Fruit fly (Drosophila melanogaster) whole organism, embryonic: ENCODE results near the gene Swip-1.

Experiments used
- Ada2b ChIP-seq: fragments of 200-800 bp; sonication (Bioruptor generic); IDR thresholded peaks from 2 replicates; pipeline ENCODE4 v1.3.6; 2022; ENCODE audit warnings: missing biosample characterization, missing genetic modification characterization
- Adf1 ChIP-seq: fragments of 200-800 bp; sonication (Bioruptor generic); IDR thresholded peaks from 2 replicates; pipeline ENCODE4 v1.3.6; 2022; ENCODE audit warnings: missing biosample characterization, missing genetic modification characterization
- B-H1 ChIP-seq: fragments of 200-800 bp; sonication (Bioruptor generic); IDR thresholded peaks from 3 replicates; pipeline ENCODE4 v1.3.6; 2022; ENCODE audit warnings: missing biosample characterization, missing genetic modification characterization
- C15 ChIP-seq: fragments of 200-800 bp; sonication (Bioruptor generic); IDR thresholded peaks from 3 replicates; pipeline ENCODE4 v1.3.6; 2022; ENCODE audit warnings: missing biosample characterization, missing genetic modification characterization
- CG10147 ChIP-seq: fragments of 200-800 bp; sonication (Bioruptor generic); optimal IDR thresholded peaks from 2 replicates; lab custom pipeline; 2019; ENCODE audit warnings: missing biosample characterization, mild to moderate bottlenecking, missing genetic modification characterization, moderate library complexity
- CG10267 ChIP-seq: fragments of 200-800 bp; sonication (Bioruptor generic); optimal IDR thresholded peaks from 2 replicates; lab custom pipeline; 2018; ENCODE audit warnings: missing biosample characterization, mild to moderate bottlenecking, missing genetic modification characterization, moderate library complexity
- CG10959 ChIP-seq: fragments of 200-800 bp; sonication (Bioruptor generic); IDR thresholded peaks from 2 replicates; pipeline ENCODE4 v1.3.6; 2022; ENCODE audit warnings: missing biosample characterization, missing genetic modification characterization
- CG11560 ChIP-seq: fragments of 200-800 bp; sonication (Bioruptor generic); IDR thresholded peaks from 3 replicates; pipeline ENCODE4 v1.3.6; 2022; ENCODE audit warnings: missing biosample characterization, missing genetic modification characterization
- CG11695 ChIP-seq: fragments of 200-800 bp; sonication (Bioruptor generic); IDR thresholded peaks from 3 replicates; pipeline ENCODE4 v1.3.6; 2022; ENCODE audit warnings: missing biosample characterization, missing genetic modification characterization
- CG1233 ChIP-seq: fragments of 200-800 bp; sonication (Bioruptor generic); optimal IDR thresholded peaks from 4 replicates; lab custom pipeline; 2018; ENCODE audit warnings: missing biosample characterization, mild to moderate bottlenecking, missing genetic modification characterization
- CG15011 ChIP-seq: fragments of 200-800 bp; sonication (Bioruptor generic); optimal IDR thresholded peaks from 3 replicates; lab custom pipeline; 2018; ENCODE audit warnings: missing biosample characterization, mild to moderate bottlenecking, missing genetic modification characterization
- CG15269 ChIP-seq: fragments of 200-800 bp; sonication (Bioruptor generic); optimal IDR thresholded peaks from 2 replicates; lab custom pipeline; 2018; ENCODE audit warnings: missing biosample characterization, mild to moderate bottlenecking, missing genetic modification characterization, moderate library complexity
- CG18011 ChIP-seq: fragments of 200-800 bp; sonication (Bioruptor generic); optimal IDR thresholded peaks from 2 replicates; lab custom pipeline; 2017; ENCODE audit warnings: missing biosample characterization, missing genetic modification characterization, mild to moderate bottlenecking, moderate library complexity, missing genotype
- CG2199 ChIP-seq: fragments of 200-800 bp; sonication (Bioruptor generic); IDR thresholded peaks from 3 replicates; pipeline ENCODE4 v1.3.6; 2022; ENCODE audit warnings: missing biosample characterization, missing genetic modification characterization
- CG2712 ChIP-seq: fragments of 200-800 bp; optimal IDR thresholded peaks from 3 replicates; lab custom pipeline; 2019; ENCODE audit warnings: missing biosample characterization, mild to moderate bottlenecking, missing genetic modification characterization, moderate library complexity
- CG4707 ChIP-seq: fragments of 200-800 bp; sonication (Bioruptor generic); optimal IDR thresholded peaks from 2 replicates; lab custom pipeline; 2018; ENCODE audit warnings: missing biosample characterization, mild to moderate bottlenecking, missing genetic modification characterization, moderate library complexity
- CG5953 ChIP-seq: fragments of 200-800 bp; sonication (Bioruptor generic); IDR thresholded peaks from 2 replicates; pipeline ENCODE4 v1.3.6; 2022; ENCODE audit warnings: missing biosample characterization, missing genetic modification characterization
- CG9817 ChIP-seq: fragments of 200-800 bp; sonication (Bioruptor generic); optimal IDR thresholded peaks from 2 replicates; lab custom pipeline; 2018; ENCODE audit warnings: missing biosample characterization, mild to moderate bottlenecking, missing genetic modification characterization, moderate library complexity
- HHEX ChIP-seq: fragments of 200-800 bp; sonication (Bioruptor generic); optimal IDR thresholded peaks from 3 replicates; lab custom pipeline; 2017; ENCODE audit warnings: missing biosample characterization, mild to moderate bottlenecking, missing genetic modification characterization, missing genetic modification reagents
- Hey ChIP-seq: fragments of 200-800 bp; sonication (Bioruptor generic); optimal IDR thresholded peaks from 3 replicates; lab custom pipeline; 2018; ENCODE audit warnings: missing biosample characterization, mild to moderate bottlenecking, missing genetic modification characterization
- Med ChIP-seq: fragments of 200-800 bp; sonication (Bioruptor generic); peaks from one replicate; lab custom pipeline; 2016; ENCODE audit warnings: missing biosample characterization, missing genetic modification characterization, mild to moderate bottlenecking, inconsistent platforms, moderate library complexity
- Myb ChIP-seq: fragments of 200-800 bp; sonication (Bioruptor generic); optimal IDR thresholded peaks from 2 replicates; lab custom pipeline; 2016; ENCODE audit warnings: missing biosample characterization, missing genetic modification characterization
- Nf-YC ChIP-seq: fragments of 200-800 bp; optimal IDR thresholded peaks from 3 replicates; lab custom pipeline; 2019; ENCODE audit warnings: missing biosample characterization, mild to moderate bottlenecking, missing genetic modification characterization, moderate library complexity
- Ravus ChIP-seq: fragments of 200-800 bp; sonication (Bioruptor generic); IDR thresholded peaks from 2 replicates; pipeline ENCODE4 v1.3.6; 2022; ENCODE audit warnings: missing biosample characterization, missing genetic modification characterization
- abd-A ChIP-seq: fragments of 200-800 bp; sonication (Bioruptor generic); optimal IDR thresholded peaks from 3 replicates; lab custom pipeline; 2019; ENCODE audit warnings: missing biosample characterization, mild to moderate bottlenecking, missing genetic modification characterization, moderate library complexity
- btn ChIP-seq: fragments of 200-800 bp; sonication (Bioruptor generic); optimal IDR thresholded peaks from 2 replicates; lab custom pipeline; 2016; ENCODE audit warnings: missing biosample characterization, missing genetic modification characterization
- chinmo ChIP-seq: fragments of 200-800 bp; sonication (Bioruptor generic); IDR thresholded peaks from 4 replicates; pipeline ENCODE4 v1.3.6; 2022; ENCODE audit warnings: missing biosample characterization, missing genetic modification characterization; ENCODE audit not compliant: partially characterized antibody
- dan ChIP-seq: fragments of 200-800 bp; sonication (Bioruptor generic); IDR thresholded peaks from 2 replicates; pipeline ENCODE4 v1.3.6; 2022; ENCODE audit warnings: missing biosample characterization, missing genetic modification characterization
- dati ChIP-seq: fragments of 200-800 bp; sonication (Bioruptor generic); IDR thresholded peaks from 2 replicates; pipeline ENCODE4 v1.3.6; 2022; ENCODE audit warnings: missing biosample characterization, missing genetic modification characterization
- dysf ChIP-seq: fragments of 200-800 bp; sonication (Bioruptor generic); IDR thresholded peaks from 3 replicates; pipeline ENCODE4 v1.3.6; 2022; ENCODE audit warnings: missing biosample characterization, missing genetic modification characterization
- fu2 ChIP-seq: fragments of 200-800 bp; sonication (Bioruptor generic); optimal IDR thresholded peaks from 2 replicates; lab custom pipeline; 2016; ENCODE audit warnings: missing biosample characterization, missing genetic modification characterization
- gsb ChIP-seq: fragments of 200-800 bp; sonication (Bioruptor generic); IDR thresholded peaks from 2 replicates; pipeline ENCODE4 v1.3.6; 2022; ENCODE audit warnings: missing biosample characterization, missing genetic modification characterization
- lmd ChIP-seq: fragments of 200-800 bp; sonication (Bioruptor generic); IDR thresholded peaks from 2 replicates; pipeline ENCODE4 v1.3.6; 2022; ENCODE audit warnings: missing biosample characterization, missing genetic modification characterization
- nmo ChIP-seq: fragments of 200-800 bp; sonication (Bioruptor generic); optimal IDR thresholded peaks from 2 replicates; lab custom pipeline; 2018; ENCODE audit warnings: missing biosample characterization, mild to moderate bottlenecking, missing genetic modification characterization, moderate library complexity
- oc ChIP-seq: fragments of 200-800 bp; sonication (Bioruptor generic); optimal IDR thresholded peaks from 2 replicates; lab custom pipeline; 2018; ENCODE audit warnings: missing biosample characterization, mild to moderate bottlenecking, missing genetic modification characterization, moderate library complexity
- pfk ChIP-seq: fragments of 200-800 bp; sonication (Bioruptor generic); optimal IDR thresholded peaks from 2 replicates; lab custom pipeline; 2018; ENCODE audit warnings: missing biosample characterization, mild to moderate bottlenecking, missing genetic modification characterization, moderate library complexity
- sens ChIP-seq: fragments of 200-800 bp; sonication (Bioruptor generic); peaks from one replicate; lab custom pipeline; 2016; ENCODE audit warnings: missing biosample characterization, missing genetic modification characterization
- slbo ChIP-seq: fragments of 200-800 bp; sonication (Bioruptor generic); IDR thresholded peaks from 2 replicates; pipeline ENCODE4 v1.3.6; 2022; ENCODE audit warnings: missing biosample characterization, missing genetic modification characterization
- tap ChIP-seq: fragments of 200-800 bp; optimal IDR thresholded peaks from 3 replicates; lab custom pipeline; 2019; ENCODE audit warnings: missing biosample characterization, mild to moderate bottlenecking, missing genetic modification characterization, moderate library complexity
- twi ChIP-seq: fragments of 200-800 bp; optimal IDR thresholded peaks from 2 replicates; lab custom pipeline; 2019; ENCODE audit warnings: missing biosample characterization, mild to moderate bottlenecking, missing genetic modification characterization, moderate library complexity
- tx ChIP-seq: fragments of 200-800 bp; sonication (Bioruptor generic); optimal IDR thresholded peaks from 2 replicates; lab custom pipeline; 2016; ENCODE audit warnings: missing biosample characterization, missing genetic modification characterization
- unc-4 ChIP-seq: fragments of 200-800 bp; sonication (Bioruptor generic); IDR thresholded peaks from 2 replicates; pipeline ENCODE4 v1.3.6; 2022; ENCODE audit warnings: missing biosample characterization, missing genetic modification characterization; ENCODE audit not compliant: partially characterized antibody
- usp ChIP-seq: fragments of >200 bp; optimal IDR thresholded peaks from 2 replicates; lab custom pipeline; 2017; ENCODE audit warnings: missing biosample characterization, missing genetic modification characterization
- vnd ChIP-seq: fragments of 200-800 bp; sonication (Bioruptor generic); IDR thresholded peaks from 3 replicates; pipeline ENCODE4 v1.3.6; 2022; ENCODE audit warnings: missing biosample characterization, missing genetic modification characterization; ENCODE audit not compliant: partially characterized antibody
- zen2 ChIP-seq: fragments of 200-800 bp; sonication (Bioruptor generic); IDR thresholded peaks from 3 replicates; pipeline ENCODE4 v1.3.6; 2022; ENCODE audit warnings: missing biosample characterization, missing genetic modification characterization; ENCODE audit not compliant: partially characterized antibody

The Swip-1 gene

dm6 chr2L:19011895-19012645 is 25.0 kb upstream of the Swip-1 start (continued):
- peak; percentile 43 for TF ChIP-seq Nf-YC (tag; lab: Kevin White, UChicago)
- TF ChIP-seq CG2712 (tag; lab: Kevin White, UChicago), result peak; percentile 82
- peak; percentile 58 for TF ChIP-seq CG10267 (tag; lab: Kevin White, UChicago)
- peak; percentile 57 for TF ChIP-seq oc (tag; lab: Kevin White, UChicago)
- TF ChIP-seq twi (tag; lab: Kevin White, UChicago), result peak; percentile 43
- TF ChIP-seq pfk (GFP tag; lab: Kevin White, UChicago), result no peak

- TF ChIP-seq tx (GFP tag; lab: Kevin White, UChicago), result no peak
- TF ChIP-seq tap, result no peak
- TF ChIP-seq nmo (GFP tag; lab: Kevin White, UChicago), result no peak
- no peak for TF ChIP-seq CG2199 (GFP tag; lab: Robert Waterston, UW)
- no peak for TF ChIP-seq CG15011 (GFP tag; lab: Kevin White, UChicago)
- no peak for TF ChIP-seq Ravus (GFP tag; lab: Robert Waterston, UW)
- no peak for TF ChIP-seq Myb (GFP tag; lab: Kevin White, UChicago)
- no peak for TF ChIP-seq C15 (GFP tag; lab: Robert Waterston, UW)
- no peak for TF ChIP-seq B-H1 (GFP tag; lab: Robert Waterston, UW)
- no peak for TF ChIP-seq CG9817 (tag; lab: Kevin White, UChicago)
- no peak for TF ChIP-seq CG11695 (GFP tag; lab: Robert Waterston, UW)
- no peak for TF ChIP-seq CG15269 (tag; lab: Kevin White, UChicago)
- no peak for TF ChIP-seq CG18011 (GFP tag; lab: Kevin White, UChicago)
- no peak for TF ChIP-seq Ada2b
- no peak for TF ChIP-seq vnd (GFP tag; lab: Robert Waterston, UW)
- no peak for TF ChIP-seq fu2 (GFP tag; lab: Kevin White, UChicago)
- TF ChIP-seq slbo (GFP tag; lab: Robert Waterston, UW), result no peak
- no peak for TF ChIP-seq CG5953 (GFP tag; lab: Robert Waterston, UW)
- no peak for TF ChIP-seq Med (GFP tag; lab: Kevin White, UChicago)
Measured at dm6 chr2L:19010566-19010965, 23.5 kb upstream of the Swip-1 start, which contains the start of gene robl37BC. Gene robl37BC (plus strand): TSS chr2L:19010866.

dm6 chr2L:19010037-19010436 is 23.0 kb upstream of the Swip-1 start:
- TF ChIP-seq sens (GFP tag; lab: Kevin White, UChicago), result peak; percentile 26
- no peak for TF ChIP-seq CG10959 (GFP tag; lab: Robert Waterston, UW)
- TF ChIP-seq abd-A (tag; lab: Kevin White, UChicago), result peak; percentile 26
- no peak for TF ChIP-seq CG10147
- no peak for TF ChIP-seq HHEX (GFP tag; lab: Kevin White, UChicago)
- TF ChIP-seq dati (GFP tag; lab: Robert Waterston, UW), result no peak
- no peak for TF ChIP-seq CG1233 (GFP tag; lab: Kevin White, UChicago)
- TF ChIP-seq Adf1 (GFP tag; lab: Robert Waterston, UW), result no peak
- no peak for TF ChIP-seq unc-4 (GFP tag; lab: Robert Waterston, UW)
- no peak for TF ChIP-seq dysf
- 0 out of 4 replicates have a peak, but pooled peaks have one; percentile 57 for TF ChIP-seq chinmo (GFP tag; lab: Robert Waterston, UW)
- no peak for TF ChIP-seq CG11560 (tag; lab: Robert Waterston, UW)
- TF ChIP-seq dan, result no peak
- 0 out of 3 replicates have a peak, but pooled peaks have one; percentile 38 for TF ChIP-seq zen2 (GFP tag; lab: Robert Waterston, UW)
- peak; percentile 29 for TF ChIP-seq Med (GFP tag; lab: Kevin White, UChicago)
- no peak for TF ChIP-seq btn (GFP tag; lab: Kevin White, UChicago)
- no peak for TF ChIP-seq CG4707
- peak; percentile 96 for TF ChIP-seq Hey (tag; lab: Kevin White, UChicago)
- TF ChIP-seq usp, result no peak
- 0 out of 2 replicates have a peak, but pooled peaks have one; percentile 11 for TF ChIP-seq lmd (GFP tag; lab: Robert Waterston, UW)
- no peak for TF ChIP-seq gsb (GFP tag; lab: Robert Waterston, UW)
